Fruit fly (Drosophila melanogaster) whole organism, embryonic: ENCODE measurements around the gene CG4404.

Experiments used
- ATbp ChIP-seq: fragments of 200-800 bp; sonication (Bioruptor generic); optimal IDR thresholded peaks from 2 replicates; lab custom pipeline; 2017; ENCODE audit warnings: missing biosample characterization, mild to moderate bottlenecking, missing genetic modification characterization, missing genetic modification reagents
- Asciz ChIP-seq: fragments of 200-800 bp; sonication (Bioruptor generic); optimal IDR thresholded peaks from 2 replicates; lab custom pipeline; 2017; ENCODE audit warnings: missing biosample characterization, mild to moderate bottlenecking, missing genetic modification characterization, missing genetic modification reagents
- Atf3 ChIP-seq: fragments of 200-800 bp; sonication (Bioruptor generic); optimal IDR thresholded peaks from 3 replicates; lab custom pipeline; 2016; ENCODE audit warnings: missing biosample characterization, missing genetic modification characterization
- CG10274 ChIP-seq: fragments of 200-800 bp; sonication (Bioruptor generic); optimal IDR thresholded peaks from 3 replicates; lab custom pipeline; 2017; ENCODE audit warnings: missing biosample characterization, mild to moderate bottlenecking, missing genetic modification characterization
- CG10431 ChIP-seq: fragments of 200-800 bp; sonication (Bioruptor generic); optimal IDR thresholded peaks from 3 replicates; lab custom pipeline; 2018; ENCODE audit warnings: missing biosample characterization, mild to moderate bottlenecking, missing genetic modification characterization
- CG10543 ChIP-seq: fragments of 200-800 bp; sonication (Bioruptor generic); optimal IDR thresholded peaks from 3 replicates; lab custom pipeline; 2017; ENCODE audit warnings: missing biosample characterization, mild to moderate bottlenecking, missing genetic modification characterization, moderate library complexity
- CG11504 ChIP-seq: fragments of 200-800 bp; sonication (Bioruptor generic); optimal IDR thresholded peaks from 3 replicates; lab custom pipeline; 2019; ENCODE audit warnings: missing biosample characterization, mild to moderate bottlenecking, missing genetic modification characterization, moderate library complexity
- CG1233 ChIP-seq: fragments of 200-800 bp; sonication (Bioruptor generic); optimal IDR thresholded peaks from 4 replicates; lab custom pipeline; 2018; ENCODE audit warnings: missing biosample characterization, mild to moderate bottlenecking, missing genetic modification characterization
- CG13296 ChIP-seq: fragments of 200-800 bp; sonication (Bioruptor generic); optimal IDR thresholded peaks from 3 replicates; lab custom pipeline; 2018; ENCODE audit warnings: missing biosample characterization, mild to moderate bottlenecking, missing genetic modification characterization
- CG14710 ChIP-seq: fragments of 200-800 bp; sonication (Bioruptor generic); optimal IDR thresholded peaks from 3 replicates; lab custom pipeline; 2019; ENCODE audit warnings: missing biosample characterization, mild to moderate bottlenecking, missing genetic modification characterization, moderate library complexity
- CG1529 ChIP-seq: fragments of 200-800 bp; sonication (Bioruptor generic); optimal IDR thresholded peaks from 3 replicates; lab custom pipeline; 2018; ENCODE audit warnings: missing biosample characterization, missing genetic modification characterization
- CG17328 ChIP-seq: fragments of 200-800 bp; sonication (Bioruptor generic); IDR thresholded peaks from 2 replicates; pipeline ENCODE4 v1.3.6; 2022; ENCODE audit warnings: missing biosample characterization, missing genetic modification characterization
- CG1832 ChIP-seq: fragments of 200-800 bp; sonication (Bioruptor generic); optimal IDR thresholded peaks from 2 replicates; lab custom pipeline; 2017; ENCODE audit warnings: missing biosample characterization, mild to moderate bottlenecking, missing genetic modification characterization, inconsistent platforms
- CG18599 ChIP-seq: fragments of 200-800 bp; sonication (Bioruptor generic); optimal IDR thresholded peaks from 3 replicates; lab custom pipeline; 2017; ENCODE audit warnings: missing biosample characterization, missing genetic modification characterization, mild to moderate bottlenecking, moderate library complexity, missing genetic modification reagents
- CG18619 ChIP-seq: fragments of 200-800 bp; sonication (Bioruptor generic); optimal IDR thresholded peaks from 3 replicates; lab custom pipeline; 2017; ENCODE audit warnings: missing biosample characterization, mild to moderate bottlenecking, missing genetic modification characterization
- CG30431 ChIP-seq: fragments of 200-800 bp; sonication (Bioruptor generic); optimal IDR thresholded peaks from 2 replicates; lab custom pipeline; 2017; ENCODE audit warnings: missing biosample characterization, missing genetic modification characterization
- CG31388 ChIP-seq: fragments of 200-800 bp; sonication (Bioruptor generic); optimal IDR thresholded peaks from 2 replicates; lab custom pipeline; 2016; ENCODE audit warnings: missing biosample characterization, missing genetic modification characterization
- CG31441 ChIP-seq: fragments of 200-800 bp; sonication (Bioruptor generic); IDR thresholded peaks from 2 replicates; pipeline ENCODE4 v1.3.6; 2022; ENCODE audit warnings: missing biosample characterization, missing genetic modification characterization
- CG33557 ChIP-seq: fragments of 200-800 bp; sonication (Bioruptor generic); optimal IDR thresholded peaks from 2 replicates; lab custom pipeline; 2019; ENCODE audit warnings: missing biosample characterization, mild to moderate bottlenecking, missing genetic modification characterization, moderate library complexity
- CG34376 ChIP-seq: fragments of 200-800 bp; sonication (Bioruptor generic); optimal IDR thresholded peaks from 2 replicates; lab custom pipeline; 2018; ENCODE audit warnings: missing biosample characterization, mild to moderate bottlenecking, missing genetic modification characterization
- CG5245 ChIP-seq: fragments of 200-800 bp; sonication (Bioruptor generic); optimal IDR thresholded peaks from 3 replicates; lab custom pipeline; 2016; ENCODE audit warnings: missing biosample characterization, missing genetic modification characterization
- CG7556 ChIP-seq: fragments of 200-800 bp; sonication (Bioruptor generic); optimal IDR thresholded peaks from 2 replicates; lab custom pipeline; 2017; ENCODE audit warnings: missing biosample characterization, mild to moderate bottlenecking, missing genetic modification characterization
- CG7839 ChIP-seq: fragments of 200-800 bp; sonication (Bioruptor generic); optimal IDR thresholded peaks from 3 replicates; lab custom pipeline; 2018; ENCODE audit warnings: missing biosample characterization, mild to moderate bottlenecking, missing genetic modification characterization, moderate library complexity
- CG7963 ChIP-seq: fragments of 200-800 bp; sonication (Bioruptor generic); IDR thresholded peaks from 3 replicates; pipeline ENCODE4 v1.3.6; 2022; ENCODE audit warnings: missing biosample characterization, missing genetic modification characterization; ENCODE audit not compliant: partially characterized antibody
- CG8290 ChIP-seq, 3 experiments: fragments of 200-800 bp; sonication (Bioruptor generic); optimal IDR thresholded peaks; 2 replicates each; lab custom pipeline; 2016 to 2019; ENCODE audit warnings: missing biosample characterization in 3 of 3, missing genetic modification characterization in 3 of 3, mild to moderate bottlenecking in 2 of 3, moderate library complexity in 1 of 3
- CG8359 ChIP-seq: fragments of 200-800 bp; sonication (Bioruptor generic); optimal IDR thresholded peaks from 2 replicates; lab custom pipeline; 2017; ENCODE audit warnings: missing biosample characterization, mild to moderate bottlenecking, missing genetic modification characterization, borderline replicate concordance
- CG8388 ChIP-seq: fragments of 200-800 bp; sonication (Bioruptor generic); optimal IDR thresholded peaks from 2 replicates; lab custom pipeline; 2019; ENCODE audit warnings: missing biosample characterization, mild to moderate bottlenecking, missing genetic modification characterization, moderate library complexity
- CTCF ChIP-seq: fragments of 200-800 bp; sonication (Bioruptor generic); optimal IDR thresholded peaks from 2 replicates; lab custom pipeline; 2017; ENCODE audit warnings: missing biosample characterization, mild to moderate bottlenecking, missing genetic modification characterization, moderate library complexity
- D ChIP-seq, 2 experiments: fragments of 200-800 bp in 1 of 2; fragments of >200 bp in 1 of 2; sonication (Bioruptor generic) in 1 of 2; optimal IDR thresholded peaks; 2 replicates in 1 of 2; 3 replicates in 1 of 2; lab custom pipeline; 2017; ENCODE audit warnings: mild to moderate bottlenecking in 1 of 2, missing biosample characterization in 1 of 2, missing genetic modification characterization in 1 of 2, missing genetic modification reagents in 1 of 2
- Ets97D ChIP-seq: fragments of 200-800 bp; sonication (Bioruptor generic); optimal IDR thresholded peaks from 3 replicates; lab custom pipeline; 2016; ENCODE audit warnings: missing biosample characterization, missing genetic modification characterization
- Fer1 ChIP-seq: fragments of 200-800 bp; sonication (Bioruptor generic); optimal IDR thresholded peaks from 2 replicates; lab custom pipeline; 2017; ENCODE audit warnings: missing biosample characterization, mild to moderate bottlenecking, missing genetic modification characterization
- HLHmδ ChIP-seq: fragments of 200-800 bp; sonication (Bioruptor generic); optimal IDR thresholded peaks from 2 replicates; lab custom pipeline; 2018; ENCODE audit warnings: missing biosample characterization, mild to moderate bottlenecking, missing genetic modification characterization, moderate library complexity
- Hmx ChIP-seq: fragments of 200-800 bp; sonication (Bioruptor generic); optimal IDR thresholded peaks from 2 replicates; lab custom pipeline; 2016; ENCODE audit warnings: missing biosample characterization, missing genetic modification characterization
- Nf-YA ChIP-seq: fragments of 200-800 bp; sonication (Bioruptor generic); IDR thresholded peaks from 2 replicates; pipeline ENCODE4 v1.3.6; 2022; ENCODE audit warnings: missing biosample characterization, missing genetic modification characterization
- Poxn ChIP-seq: fragments of 200-800 bp; sonication (Bioruptor generic); IDR thresholded peaks from 2 replicates; pipeline ENCODE4 v1.3.6; 2022; ENCODE audit warnings: missing biosample characterization, missing genetic modification characterization
- Ptx1 ChIP-seq: fragments of 200-800 bp; sonication (Bioruptor generic); IDR thresholded peaks from 2 replicates; pipeline ENCODE4 v1.3.6; 2022; ENCODE audit warnings: missing biosample characterization, missing genetic modification characterization
- Ssrp ChIP-seq: fragments of 200-800 bp; sonication (Bioruptor generic); optimal IDR thresholded peaks from 2 replicates; lab custom pipeline; 2018; ENCODE audit warnings: missing biosample characterization, mild to moderate bottlenecking, missing genetic modification characterization, moderate library complexity
- caup ChIP-seq: fragments of 200-800 bp; sonication (Bioruptor generic); optimal IDR thresholded peaks from 3 replicates; lab custom pipeline; 2017; ENCODE audit warnings: missing biosample characterization, mild to moderate bottlenecking, missing genetic modification characterization, moderate library complexity; ENCODE audit not compliant: severe bottlenecking
- eve ChIP-seq, 2 experiments: fragments of >200 bp; optimal IDR thresholded peaks; 2 replicates each; lab custom pipeline; 2017; ENCODE audit warnings: missing biosample characterization in 2 of 2, missing genetic modification characterization in 2 of 2
- hbn ChIP-seq: fragments of 200-800 bp; sonication (Bioruptor generic); IDR thresholded peaks from 2 replicates; pipeline ENCODE4 v1.3.6; 2022; ENCODE audit warnings: missing biosample characterization, missing genetic modification characterization; ENCODE audit not compliant: partially characterized antibody
- nmo ChIP-seq: fragments of 200-800 bp; sonication (Bioruptor generic); optimal IDR thresholded peaks from 2 replicates; lab custom pipeline; 2018; ENCODE audit warnings: missing biosample characterization, mild to moderate bottlenecking, missing genetic modification characterization, moderate library complexity
- onecut ChIP-seq: fragments of 200-800 bp; sonication (Bioruptor generic); IDR thresholded peaks from 2 replicates; pipeline ENCODE4 v1.3.6; 2022; ENCODE audit warnings: missing biosample characterization, missing genetic modification characterization
- phol ChIP-seq: fragments of 200-800 bp; sonication (Bioruptor generic); optimal IDR thresholded peaks from 3 replicates; lab custom pipeline; 2018; ENCODE audit warnings: missing biosample characterization, mild to moderate bottlenecking, missing genetic modification characterization, moderate library complexity
- ranshi ChIP-seq: fragments of 200-800 bp; sonication (Bioruptor generic); IDR thresholded peaks from 2 replicates; pipeline ENCODE4 v1.3.6; 2022; ENCODE audit warnings: missing biosample characterization, missing genetic modification characterization
- sob ChIP-seq: fragments of 200-800 bp; sonication (Bioruptor generic); IDR thresholded peaks from 2 replicates; pipeline ENCODE4 v1.3.6; 2022; ENCODE audit warnings: missing biosample characterization, missing genetic modification characterization
- stwl ChIP-seq: fragments of 200-800 bp; sonication (Bioruptor generic); optimal IDR thresholded peaks from 3 replicates; lab custom pipeline; 2018; ENCODE audit warnings: missing biosample characterization, mild to moderate bottlenecking, missing genetic modification characterization, moderate library complexity
- tll ChIP-seq, 2 experiments: fragments of 200-800 bp in 1 of 2; fragments of >200 bp in 1 of 2; sonication (Bioruptor generic) in 1 of 2; optimal IDR thresholded peaks; 2 replicates each; lab custom pipeline; 2017 to 2019; ENCODE audit warnings: missing biosample characterization in 2 of 2, missing genetic modification characterization in 2 of 2, mild to moderate bottlenecking in 1 of 2, moderate library complexity in 1 of 2
- usp ChIP-seq: fragments of >200 bp; optimal IDR thresholded peaks from 2 replicates; lab custom pipeline; 2017; ENCODE audit warnings: missing biosample characterization, missing genetic modification characterization
- zf30C ChIP-seq: fragments of 200-800 bp; sonication (Bioruptor generic); optimal IDR thresholded peaks from 3 replicates; lab custom pipeline; 2018; ENCODE audit warnings: missing biosample characterization, mild to moderate bottlenecking, missing genetic modification characterization

The CG4404 gene

DNA sequence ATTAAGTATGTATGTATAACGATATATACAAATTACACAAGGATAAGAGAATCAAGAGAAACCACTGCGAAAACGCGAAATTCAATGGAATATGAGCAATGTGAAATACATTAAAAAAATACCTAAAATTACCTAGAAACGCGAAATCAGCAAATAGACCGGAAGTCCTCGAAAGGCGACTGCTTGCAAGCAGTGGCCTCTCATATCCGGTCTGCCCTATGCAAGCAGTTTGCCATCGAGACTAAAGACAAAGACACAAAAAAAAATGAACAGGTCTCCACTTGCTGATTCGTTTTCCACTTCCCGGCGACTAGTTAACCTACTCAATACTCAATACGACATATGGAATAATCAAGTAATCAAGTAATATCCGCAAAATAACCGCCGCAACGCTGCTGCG, 41.9 kb upstream of the CG4404 start (continued):
- TF ChIP-seq CG33557 (GFP tag; lab: Kevin White, UChicago): peak; percentile 55
- TF ChIP-seq CG34376: peak; percentile 74
- TF ChIP-seq ranshi: no peak
- peak; percentile 37 for TF ChIP-seq phol (tag; lab: Kevin White, UChicago)
- TF ChIP-seq Atf3 (GFP tag; lab: Kevin White, UChicago): no peak
- peak; percentile 2 for TF ChIP-seq nmo (GFP tag; lab: Kevin White, UChicago)
- 0 out of 2 replicates have a peak, but pooled peaks have one; percentile 24 for TF ChIP-seq Nf-YA (GFP tag; lab: Robert Waterston, UW)
- no peak for TF ChIP-seq Poxn (GFP tag; lab: Robert Waterston, UW)
- peak; percentile 34 for TF ChIP-seq CG13296 (GFP tag; lab: Kevin White, UChicago)
- peak; percentile 65 for TF ChIP-seq CG10431 (GFP tag; lab: Kevin White, UChicago)
- TF ChIP-seq stwl (tag; lab: Kevin White, UChicago): peak; percentile 62
- peak; percentile 31 for TF ChIP-seq ATbp (GFP tag; lab: Kevin White, UChicago)
- TF ChIP-seq CG7839 (tag; lab: Kevin White, UChicago): peak; percentile 16
- no peak for TF ChIP-seq tll (GFP tag; optimal IDR thresholded peaks at IDR 0.05; lab: Kevin White, UChicago)
- no peak for TF ChIP-seq CG31388 (GFP tag; lab: Kevin White, UChicago)
- TF ChIP-seq Ptx1 (GFP tag; lab: Robert Waterston, UW): no peak
- TF ChIP-seq usp (GFP tag; lab: Kevin White, UChicago): no peak
- peak; percentile 67 for TF ChIP-seq CG1233
- no peak for TF ChIP-seq CG5245 (GFP tag; lab: Kevin White, UChicago)
- peak; percentile 30 for TF ChIP-seq CG18619 (GFP tag; lab: Kevin White, UChicago)
- TF ChIP-seq CG10274 (GFP tag; lab: Kevin White, UChicago): no peak
- TF ChIP-seq D (optimal IDR thresholded peaks at IDR 0.05; lab: Kevin White, UChicago): no peak
- peak; percentile 35 for TF ChIP-seq D (GFP tag; optimal IDR thresholded peaks at IDR 0.05; lab: Kevin White, UChicago)
- TF ChIP-seq CG10543 (GFP tag; lab: Kevin White, UChicago): peak; percentile 19
- no peak for TF ChIP-seq CG1832
- TF ChIP-seq hbn (GFP tag; lab: Robert Waterston, UW): no peak
- TF ChIP-seq CG30431 (GFP tag; lab: Kevin White, UChicago): peak; percentile 17
- peak; percentile 96 for TF ChIP-seq Ets97D (GFP tag; lab: Kevin White, UChicago)
- no peak for TF ChIP-seq CG7556 (GFP tag; lab: Kevin White, UChicago)
- TF ChIP-seq Hmx (GFP tag; lab: Kevin White, UChicago): no peak
- TF ChIP-seq caup (GFP tag; lab: Kevin White, UChicago): peak; percentile 51
- no peak for TF ChIP-seq CG8290 (GFP tag; optimal IDR thresholded peaks at IDR 0.05; lab: Kevin White, UChicago)
- TF ChIP-seq CG8290 (tag; optimal IDR thresholded peaks at IDR 0.05; lab: Kevin White, UChicago): peak in 1 of 2 experiments; percentile 60
- peak; percentile 4 for TF ChIP-seq CG8388 (GFP tag; lab: Kevin White, UChicago)
- TF ChIP-seq sob (GFP tag; lab: Robert Waterston, UW): no peak
- peak; percentile 33 for TF ChIP-seq CG18599
- peak; percentile 47 for TF ChIP-seq HLHmδ (GFP tag; lab: Kevin White, UChicago)
- TF ChIP-seq CG1529 (GFP tag; lab: Kevin White, UChicago): peak; percentile 9
- peak; percentile 18; the same call in 1 of the 2 replicates for TF ChIP-seq CG31441
- peak; percentile 41 for TF ChIP-seq Fer1 (GFP tag; lab: Kevin White, UChicago)
- no peak for TF ChIP-seq CG7963
- TF ChIP-seq CG17328 (GFP tag; lab: Robert Waterston, UW): peak; percentile 50
- peak; percentile 3 for TF ChIP-seq CG8359 (GFP tag; lab: Kevin White, UChicago)
- TF ChIP-seq eve (GFP tag; optimal IDR thresholded peaks at IDR 0.05; lab: Kevin White, UChicago): no peak
- TF ChIP-seq Ssrp (tag; lab: Kevin White, UChicago): no peak
- peak; percentile 69 for TF ChIP-seq onecut (GFP tag; lab: Robert Waterston, UW)
- TF ChIP-seq CTCF (GFP tag; lab: Kevin White, UChicago): no peak
- peak; percentile 31 for TF ChIP-seq CG14710 (tag; lab: Kevin White, UChicago)
- peak; percentile 10 for TF ChIP-seq CG11504
- TF ChIP-seq zf30C (GFP tag; lab: Kevin White, UChicago): no peak
- TF ChIP-seq Asciz (GFP tag; lab: Kevin White, UChicago): peak; percentile 46
